Worm (Caenorhabditis elegans): Measurements from ENCODE around the gene F14E5.8.

F14E5.8 gene

ce11 chrII:8450750-8451149 is 30.9 kb downstream of the F14E5.8 start:
- no peak for TF ChIP-seq egl-13 (tag; optimal IDR thresholded peaks at IDR 0.05)
- no peak for TF ChIP-seq ceh-8 (GFP tag; optimal IDR thresholded peaks at IDR 0.05)
- no peak for TF ChIP-seq dpl-1 (GFP tag; optimal IDR thresholded peaks at IDR 0.05)
- TF ChIP-seq lsy-2 (tag; optimal IDR thresholded peaks at IDR 0.05) = no peak
- no peak for TF ChIP-seq ces-1 (GFP tag; optimal IDR thresholded peaks at IDR 0.05)
- no peak for TF ChIP-seq unc-86 (tag; optimal IDR thresholded peaks at IDR 0.05)
- no peak for TF ChIP-seq vab-15 (tag; optimal IDR thresholded peaks at IDR 0.05)
- no peak for TF ChIP-seq lin-15B (tag; optimal IDR thresholded peaks at IDR 0.05)
- TF ChIP-seq fkh-8 (tag; optimal IDR thresholded peaks at IDR 0.05) = no peak
- TF ChIP-seq zip-4 (GFP tag; optimal IDR thresholded peaks at IDR 0.05) = no peak
- TF ChIP-seq fos-1 (tag; optimal IDR thresholded peaks at IDR 0.05) = no peak
- TF ChIP-seq unc-30 (tag; optimal IDR thresholded peaks at IDR 0.05) = no peak
- no peak for TF ChIP-seq lir-3 (tag; optimal IDR thresholded peaks at IDR 0.05; ENCODE audit: poor library complexity)
- no peak for TF ChIP-seq pax-3 (tag; optimal IDR thresholded peaks at IDR 0.05)
- TF ChIP-seq nhr-84 (tag; optimal IDR thresholded peaks at IDR 0.05) = no peak
- TF ChIP-seq lin-39 (tag; optimal IDR thresholded peaks at IDR 0.05) = no peak
- TF ChIP-seq hpl-2 (GFP tag; optimal IDR thresholded peaks at IDR 0.05) = no peak
- TF ChIP-seq fkh-10 (GFP tag; optimal IDR thresholded peaks at IDR 0.05) = no peak
- TF ChIP-seq xbp-1 (tag; optimal IDR thresholded peaks at IDR 0.05) = no peak
- TF ChIP-seq nhr-19 (GFP tag; conservative IDR thresholded peaks at IDR 0.05) = peak; percentile 40; the same call in 1 of the 2 replicates
- no peak for TF ChIP-seq nhr-11 (tag; optimal IDR thresholded peaks at IDR 0.05)
- TF ChIP-seq nhr-76 (tag; optimal IDR thresholded peaks at IDR 0.05) = no peak
- TF ChIP-seq ztf-11 (tag; optimal IDR thresholded peaks at IDR 0.05) = no peak
- no peak for TF ChIP-seq nhr-77 (tag; optimal IDR thresholded peaks at IDR 0.05)
- no peak for TF ChIP-seq tbx-2 (tag; optimal IDR thresholded peaks at IDR 0.05)
- no peak for TF ChIP-seq nhr-47 (tag; optimal IDR thresholded peaks at IDR 0.05)
- no peak for TF ChIP-seq dsc-1 (tag; optimal IDR thresholded peaks at IDR 0.05)
- no peak for TF ChIP-seq jun-1 (tag; optimal IDR thresholded peaks at IDR 0.05)
- no peak for TF ChIP-seq hlh-17 (GFP tag; optimal IDR thresholded peaks at IDR 0.05; ENCODE audit: borderline replicate concordance)
- TF ChIP-seq irx-1 (tag; optimal IDR thresholded peaks at IDR 0.05) = no peak
- TF ChIP-seq mep-1 (tag; optimal IDR thresholded peaks at IDR 0.05) = no peak
- TF ChIP-seq efl-1 (optimal IDR thresholded peaks at IDR 0.05) = no peak
- no peak for TF ChIP-seq efl-1 (GFP tag; optimal IDR thresholded peaks at IDR 0.05 in 1 of 2)
- TF ChIP-seq ztf-4 (tag; optimal IDR thresholded peaks at IDR 0.05) = no peak
- no peak for TF ChIP-seq ceh-63 (GFP tag; optimal IDR thresholded peaks at IDR 0.05)
- TF ChIP-seq F16B12.6 (tag; optimal IDR thresholded peaks at IDR 0.05) = no peak
- TF ChIP-seq nhr-20 (tag; optimal IDR thresholded peaks at IDR 0.05) = peak; percentile 48
- TF ChIP-seq blmp-1 (tag; optimal IDR thresholded peaks at IDR 0.05) = peak; percentile 74
- no peak for TF ChIP-seq zag-1 (tag; optimal IDR thresholded peaks at IDR 0.05)
- no peak for TF ChIP-seq grh-1 (GFP tag; IDR thresholded peaks at IDR 0.05)
- TF ChIP-seq isw-1 (GFP tag; IDR thresholded peaks at IDR 0.05) = no peak
- no peak for TF ChIP-seq C16A3.4 (tag; optimal IDR thresholded peaks at IDR 0.05)
- TF ChIP-seq nhr-71 (tag; optimal IDR thresholded peaks at IDR 0.05) = peak; percentile 33
- TF ChIP-seq snpc-4 (tag; optimal IDR thresholded peaks at IDR 0.05) = no peak
- no peak for TF ChIP-seq C04F5.9 (tag; optimal IDR thresholded peaks at IDR 0.05)
- no peak for TF ChIP-seq sox-4 (tag; optimal IDR thresholded peaks at IDR 0.05)
- TF ChIP-seq nhr-12 (tag; optimal IDR thresholded peaks at IDR 0.05) = no peak
- no peak for TF ChIP-seq nhr-90 (tag; optimal IDR thresholded peaks at IDR 0.05; ENCODE audit: poor library complexity)
- no peak for TF ChIP-seq rnt-1 (tag; optimal IDR thresholded peaks at IDR 0.05)
- TF ChIP-seq Y116A8C.19 (tag; optimal IDR thresholded peaks at IDR 0.05; ENCODE audit: borderline replicate concordance) = no peak
- TF ChIP-seq unc-130 (tag; optimal IDR thresholded peaks at IDR 0.05) = no peak
- TF ChIP-seq ceh-82 (tag; optimal IDR thresholded peaks at IDR 0.05) = no peak
- no peak for TF ChIP-seq pqm-1 (tag; optimal IDR thresholded peaks at IDR 0.05)
- no peak for TF ChIP-seq swsn-7 (tag; optimal IDR thresholded peaks at IDR 0.05)
- TF ChIP-seq mdl-1 (tag; optimal IDR thresholded peaks at IDR 0.05) = peak in 1 of 2 experiments; percentile 31
